Fruit fly (Drosophila melanogaster): ENCODE results near the gene Ddr.

Ddr gene

DNA sequence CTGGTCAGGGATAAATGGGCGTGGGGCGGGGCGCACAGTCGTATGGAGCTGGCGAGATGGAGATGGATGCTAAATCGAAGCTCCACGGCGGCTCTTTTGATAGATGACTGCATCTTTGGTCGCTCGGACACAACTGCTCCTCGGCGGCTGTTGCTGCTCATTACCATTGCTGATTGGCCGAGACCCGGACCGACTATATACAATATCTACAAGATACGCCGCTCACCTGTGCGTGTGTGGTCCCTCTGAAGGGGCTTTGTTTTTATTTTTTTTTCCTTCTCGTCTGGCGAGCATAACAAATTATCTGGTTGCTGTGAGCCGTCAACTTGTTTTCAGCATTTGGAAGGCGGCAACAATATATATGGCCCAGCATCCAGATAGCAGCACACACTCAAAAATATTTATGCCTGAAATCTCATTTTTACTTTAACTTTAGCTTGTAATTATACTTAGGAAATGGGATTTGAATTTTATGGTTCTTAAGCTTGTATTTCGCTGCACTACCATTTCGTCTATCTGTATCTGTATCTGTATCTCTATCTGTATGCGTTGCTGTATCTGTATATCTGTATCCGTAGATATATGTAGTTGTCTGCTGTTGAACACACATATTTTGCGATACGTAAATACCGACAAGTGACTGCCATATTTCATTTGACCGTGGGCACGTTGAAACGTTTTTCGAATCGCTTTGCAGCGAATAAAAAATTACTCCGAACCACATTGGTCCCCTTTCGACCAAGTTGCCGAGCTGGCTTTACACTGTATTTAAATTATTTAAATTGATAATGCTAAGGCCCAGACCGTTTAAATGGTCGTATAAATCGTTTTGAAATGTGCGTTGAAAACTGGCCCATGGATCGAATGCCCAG is 21.3 kb downstream of the Ddr start:
- no peak for TF ChIP-seq CG8319 (GFP tag; optimal IDR thresholded peaks at IDR 0.05)
- no peak for TF ChIP-seq CG1621 (tag; optimal IDR thresholded peaks at IDR 0.05)
- TF ChIP-seq achi (GFP tag; optimal IDR thresholded peaks at IDR 0.05) = peak; percentile 29
- TF ChIP-seq CG6808 (GFP tag; optimal IDR thresholded peaks at IDR 0.05) = no peak
- no peak for TF ChIP-seq fd59A (GFP tag; optimal IDR thresholded peaks at IDR 0.05)
- no peak for TF ChIP-seq lz (GFP tag; optimal IDR thresholded peaks at IDR 0.05)
- no peak for TF ChIP-seq Eip75B (GFP tag; optimal IDR thresholded peaks at IDR 0.05)
- no peak for TF ChIP-seq salr (GFP tag; optimal IDR thresholded peaks at IDR 0.05)
- TF ChIP-seq CG34406 (GFP tag; optimal IDR thresholded peaks at IDR 0.05) = no peak
- TF ChIP-seq Blimp-1 (GFP tag; optimal IDR thresholded peaks at IDR 0.05) = no peak
- TF ChIP-seq CG6792 (GFP tag; optimal IDR thresholded peaks at IDR 0.05) = no peak
- TF ChIP-seq CG7368 (GFP tag; optimal IDR thresholded peaks at IDR 0.05) = no peak
- TF ChIP-seq vri (GFP tag; optimal IDR thresholded peaks at IDR 0.05) = no peak
- TF ChIP-seq CG6854 (GFP tag; optimal IDR thresholded peaks at IDR 0.05) = no peak
- no peak for TF ChIP-seq CG4318 (GFP tag; optimal IDR thresholded peaks at IDR 0.05)
- no peak for TF ChIP-seq CG10669 (GFP tag; optimal IDR thresholded peaks at IDR 0.05)
- peak; percentile 31 for TF ChIP-seq Smox (GFP tag; optimal IDR thresholded peaks at IDR 0.05)
- peak; percentile 65 for TF ChIP-seq Eip78C (GFP tag)
- no peak for TF ChIP-seq CG11762 (GFP tag; optimal IDR thresholded peaks at IDR 0.05; ENCODE audit: insufficient read depth)
- TF ChIP-seq Eip93F (GFP tag; optimal IDR thresholded peaks at IDR 0.05) = no peak
- TF ChIP-seq Hr4 (GFP tag; optimal IDR thresholded peaks at IDR 0.05) = peak; percentile 11
- TF ChIP-seq Ets21C (GFP tag; optimal IDR thresholded peaks at IDR 0.05) = no peak
- no peak for TF ChIP-seq Sox15 (GFP tag; optimal IDR thresholded peaks at IDR 0.05)
- TF ChIP-seq Hr39 (GFP tag; optimal IDR thresholded peaks at IDR 0.05) = peak; percentile 33
- peak; percentile 29 for TF ChIP-seq topi (GFP tag; optimal IDR thresholded peaks at IDR 0.05)
- no peak for TF ChIP-seq CG16779 (tag; optimal IDR thresholded peaks at IDR 0.05)
- TF ChIP-seq Ets96B (tag; optimal IDR thresholded peaks at IDR 0.05) = peak; percentile 9
- 0 out of 3 replicates have a peak, but pooled peaks have one; percentile 53 for TF ChIP-seq CG6163 (GFP tag; IDR thresholded peaks at IDR 0.05)
- TF ChIP-seq acj6 (GFP tag; optimal IDR thresholded peaks at IDR 0.05) = no peak
- no peak for TF ChIP-seq net (GFP tag; optimal IDR thresholded peaks at IDR 0.05)
- TF ChIP-seq pdm3 (GFP tag; optimal IDR thresholded peaks at IDR 0.05) = peak; percentile 16
- no peak for TF ChIP-seq CG9139 (GFP tag; optimal IDR thresholded peaks at IDR 0.05)
- TF ChIP-seq CG3032 (tag; optimal IDR thresholded peaks at IDR 0.05) = no peak
- 0 out of 2 replicates have a peak, but pooled peaks have one; percentile 16 for TF ChIP-seq CG11294 (GFP tag; IDR thresholded peaks at IDR 0.05)
- TF ChIP-seq eg (GFP tag; IDR thresholded peaks at IDR 0.05) = 0 out of 3 replicates have a peak, but pooled peaks have one; percentile 17
- no peak for TF ChIP-seq fkh (GFP tag; optimal IDR thresholded peaks at IDR 0.05)
- peak; percentile 35 for TF ChIP-seq CG31627 (GFP tag; optimal IDR thresholded peaks at IDR 0.05)
- no peak for TF ChIP-seq Met (GFP tag; optimal IDR thresholded peaks at IDR 0.05)
- no peak; the same call in 2 of the 3 replicates for TF ChIP-seq CG8119 (GFP tag; IDR thresholded peaks at IDR 0.05)
- no peak for TF ChIP-seq spab (GFP tag; optimal IDR thresholded peaks at IDR 0.05)
- peak; percentile 70 for TF ChIP-seq svp (GFP tag)
- no peak for TF ChIP-seq dac (GFP tag; optimal IDR thresholded peaks at IDR 0.05)
- peak; percentile 4 for TF ChIP-seq Sox14 (GFP tag; optimal IDR thresholded peaks at IDR 0.05)
- no peak for TF ChIP-seq CG6276 (GFP tag; optimal IDR thresholded peaks at IDR 0.05)
- no peak for TF ChIP-seq Hr38 (GFP tag; optimal IDR thresholded peaks at IDR 0.05)
- peak; percentile 42 for TF ChIP-seq dsx (GFP tag; optimal IDR thresholded peaks at IDR 0.05; ENCODE audit: poor library complexity, severe bottlenecking)
- peak; percentile 33 for TF ChIP-seq CG32006 (GFP tag; optimal IDR thresholded peaks at IDR 0.05)
- no peak for TF ChIP-seq Gug (GFP tag; IDR thresholded peaks at IDR 0.05)
- no peak for TF ChIP-seq CG8632 (GFP tag; optimal IDR thresholded peaks at IDR 0.05)
- no peak for TF ChIP-seq CG11902 (GFP tag; optimal IDR thresholded peaks at IDR 0.05)
- peak; percentile 39 for TF ChIP-seq CG15336 (GFP tag; IDR thresholded peaks at IDR 0.05)

Data from whole organism, prepupa.